Worm (Caenorhabditis elegans): ENCODE measurements around the gene irld-15.
"Not testable (repeated sequence)": the region's sequence is repeated elsewhere in the genome, so short reads cannot be mapped to it uniquely, and the experiment has no call there.

irld-15 gene

ce11 chrV:2326378-2326777 is 22.7 kb upstream of the irld-15 start, which contains the start of gene pud-4:
Gene pud-4, plus strand, starts transcription at chrV:2326678.
- TF ChIP-seq scrt-1 (GFP tag; IDR thresholded peaks at IDR 0.05) (no peak), hmg-4 (GFP tag; optimal IDR thresholded peaks at IDR 0.05) (no peak), ets-7 (tag; optimal IDR thresholded peaks at IDR 0.05) (no peak), aly-1 (tag; optimal IDR thresholded peaks at IDR 0.05) (no peak), tbx-37 (GFP tag; conservative IDR thresholded peaks at IDR 0.05) (no peak), pes-1 (GFP tag; IDR thresholded peaks at IDR 0.05) (no peak), flt-1 (GFP tag; IDR thresholded peaks at IDR 0.05) (no peak)

- TF ChIP-seq sea-1 (GFP tag; conservative IDR thresholded peaks at IDR 0.05), result no peak
- no peak for TF ChIP-seq pes-1 (GFP tag; IDR thresholded peaks at IDR 0.05)
- no peak for TF ChIP-seq ets-7 (tag; optimal IDR thresholded peaks at IDR 0.05)
- no peak for TF ChIP-seq ceh-13 (GFP tag; optimal IDR thresholded peaks at IDR 0.05)
- TF ChIP-seq ceh-36 (tag; optimal IDR thresholded peaks at IDR 0.05), result no peak
- no peak for TF ChIP-seq tbx-11 (GFP tag; IDR thresholded peaks at IDR 0.05)
- no peak for TF ChIP-seq hmg-4 (GFP tag; optimal IDR thresholded peaks at IDR 0.05)
- no peak for TF ChIP-seq ama-1 (optimal IDR thresholded peaks at IDR 0.05)
- no peak for TF ChIP-seq flt-1 (GFP tag; IDR thresholded peaks at IDR 0.05)
- TF ChIP-seq F13C5.2 (tag; optimal IDR thresholded peaks at IDR 0.05), result no peak
- no peak for TF ChIP-seq tra-4 (tag; optimal IDR thresholded peaks at IDR 0.05)
These were observed 21.4 kb upstream of the irld-15 start, which contains the start of gene pud-3 for ce11 chrV:2325052-2325451. Gene pud-3, minus strand, starts transcription at chrV:2325152.

ce11 chrV:2324260-2324659 is 20.6 kb upstream of the irld-15 start:
- TF ChIP-seq B0310.2 (tag; optimal IDR thresholded peaks at IDR 0.05) (no peak), hnd-1 (tag; optimal IDR thresholded peaks at IDR 0.05) (no peak), tbx-37 (GFP tag; conservative IDR thresholded peaks at IDR 0.05) (no peak), F13C5.2 (tag; optimal IDR thresholded peaks at IDR 0.05) (no peak), ceh-36 (tag; optimal IDR thresholded peaks at IDR 0.05) (no peak), scrt-1 (GFP tag; IDR thresholded peaks at IDR 0.05) (no peak), tbx-11 (GFP tag; IDR thresholded peaks at IDR 0.05) (no peak), hmbx-1 (tag; optimal IDR thresholded peaks at IDR 0.05) (no peak)

ce11 chrV:2322466-2322865 is 18.8 kb upstream of the irld-15 start, which contains the start of gene pud-1.2:
Gene pud-1.2, minus strand, starts transcription at chrV:2322566.
- not testable (repeated sequence) for TF ChIP-seq ama-1 (optimal IDR thresholded peaks at IDR 0.05); tbx-11 (GFP tag; IDR thresholded peaks at IDR 0.05); aly-1 (tag; optimal IDR thresholded peaks at IDR 0.05)

- TF ChIP-seq hmg-4 (GFP tag; optimal IDR thresholded peaks at IDR 0.05); ama-1 (optimal IDR thresholded peaks at IDR 0.05); B0310.2 (tag; optimal IDR thresholded peaks at IDR 0.05): not testable (repeated sequence)
These were observed 17.3 kb upstream of the irld-15 start, which contains the start of gene Y19D10B.6 for ce11 chrV:2321001-2321400. Gene Y19D10B.6, minus strand, starts transcription at chrV:2321101.

ce11 chrV:2308246-2308645 is 4.6 kb upstream of the irld-15 start:
- TF ChIP-seq sea-1 (GFP tag; conservative IDR thresholded peaks at IDR 0.05) (no peak), F13C5.2 (tag; optimal IDR thresholded peaks at IDR 0.05) (no peak), hmbx-1 (tag; optimal IDR thresholded peaks at IDR 0.05) (no peak)

ce11 chrV:2306383-2306782 is 2.7 kb upstream of the irld-15 start:
- TF ChIP-seq ama-1 (optimal IDR thresholded peaks at IDR 0.05) (no peak), ceh-36 (tag; optimal IDR thresholded peaks at IDR 0.05) (no peak), scrt-1 (GFP tag; IDR thresholded peaks at IDR 0.05) (no peak), sea-1 (GFP tag; conservative IDR thresholded peaks at IDR 0.05) (no peak), tbx-37 (GFP tag; conservative IDR thresholded peaks at IDR 0.05) (no peak), ets-7 (tag; optimal IDR thresholded peaks at IDR 0.05) (no peak), B0310.2 (tag; optimal IDR thresholded peaks at IDR 0.05) (no peak)

- TF ChIP-seq sea-1 (GFP tag; conservative IDR thresholded peaks at IDR 0.05) (no peak), B0310.2 (tag; optimal IDR thresholded peaks at IDR 0.05) (no peak), ama-1 (optimal IDR thresholded peaks at IDR 0.05) (no peak), aly-1 (tag; optimal IDR thresholded peaks at IDR 0.05) (no peak), tbx-37 (GFP tag; conservative IDR thresholded peaks at IDR 0.05) (no peak), ets-7 (tag; optimal IDR thresholded peaks at IDR 0.05) (no peak), pes-1 (GFP tag; IDR thresholded peaks at IDR 0.05) (no peak), ceh-36 (tag; optimal IDR thresholded peaks at IDR 0.05) (no peak), flt-1 (GFP tag; IDR thresholded peaks at IDR 0.05) (no peak), hmbx-1 (tag; optimal IDR thresholded peaks at IDR 0.05) (no peak), tbx-11 (GFP tag; IDR thresholded peaks at IDR 0.05) (no peak), F13C5.2 (tag; optimal IDR thresholded peaks at IDR 0.05) (no peak), hmg-4 (GFP tag; optimal IDR thresholded peaks at IDR 0.05) (no peak), hnd-1 (tag; optimal IDR thresholded peaks at IDR 0.05) (no peak), tra-4 (tag; optimal IDR thresholded peaks at IDR 0.05) (no peak), scrt-1 (GFP tag; IDR thresholded peaks at IDR 0.05) (no peak)
These were observed 2.8 kb downstream of the irld-15 start, which contains the start of gene Y19D10B.8 for ce11 chrV:2300905-2301304. Gene Y19D10B.8, minus strand, starts transcription at chrV:2301005.

ce11 chrV:2294577-2294976 is 9.1 kb downstream of the irld-15 start, which contains the start of gene nhr-226:
Gene nhr-226, plus strand, starts transcription at chrV:2294877.
- TF ChIP-seq tbx-11 (GFP tag; IDR thresholded peaks at IDR 0.05) (no peak), hnd-1 (tag; optimal IDR thresholded peaks at IDR 0.05) (no peak), aly-1 (tag; optimal IDR thresholded peaks at IDR 0.05) (no peak), B0310.2 (tag; optimal IDR thresholded peaks at IDR 0.05) (no peak), pes-1 (GFP tag; IDR thresholded peaks at IDR 0.05) (no peak), flt-1 (GFP tag; IDR thresholded peaks at IDR 0.05) (no peak), F13C5.2 (tag; optimal IDR thresholded peaks at IDR 0.05) (no peak), hmg-4 (GFP tag; optimal IDR thresholded peaks at IDR 0.05) (no peak), tbx-37 (GFP tag; conservative IDR thresholded peaks at IDR 0.05) (no peak), scrt-1 (GFP tag; IDR thresholded peaks at IDR 0.05) (no peak), ets-7 (tag; optimal IDR thresholded peaks at IDR 0.05) (no peak)

Measured in whole organism, early embryonic.